Worm (Caenorhabditis elegans) whole organism, L1 larva: ENCODE results near the gene ZK688.4.

Source experiments
- C34B4.2 ChIP-seq: sonication (generic microtip); optimal IDR thresholded peaks from 2 replicates; lab custom pipeline; 2017; ENCODE audit warnings: mild to moderate bottlenecking, missing genetic modification characterization, missing compliant biosample characterization
- F16B12.6 ChIP-seq: fragments of 150-350 bp; optimal IDR thresholded peaks from 2 replicates; lab custom pipeline; 2014; ENCODE audit warnings: missing biosample characterization, missing genetic modification characterization
- alr-1 ChIP-seq: fragments of 200-800 bp; sonication (Bioruptor generic); optimal IDR thresholded peaks from 2 replicates; lab custom pipeline; 2018; ENCODE audit warnings: borderline replicate concordance, mild to moderate bottlenecking, missing genetic modification characterization, missing compliant biosample characterization
- ama-1 ChIP-seq: fragments of 150-350 bp; optimal IDR thresholded peaks from 2 replicates; lab custom pipeline; 2014
- blmp-1 ChIP-seq: fragments of 150-350 bp; optimal IDR thresholded peaks from 2 replicates; lab custom pipeline; 2014; ENCODE audit warnings: missing biosample characterization, missing genetic modification characterization
- ceh-63 ChIP-seq: fragments of 200-800 bp; sonication (Bioruptor generic); optimal IDR thresholded peaks from 2 replicates; lab custom pipeline; 2018; ENCODE audit warnings: mild to moderate bottlenecking, missing genetic modification characterization, missing compliant biosample characterization
- ceh-8 ChIP-seq: fragments of 200-800 bp; sonication (Bioruptor generic); optimal IDR thresholded peaks from 2 replicates; lab custom pipeline; 2018; ENCODE audit warnings: mild to moderate bottlenecking, missing genetic modification characterization, moderate library complexity, missing compliant biosample characterization
- ces-1 ChIP-seq: fragments of 150-350 bp; optimal IDR thresholded peaks from 2 replicates; lab custom pipeline; 2014; ENCODE audit warnings: missing biosample characterization, missing genetic modification reagents, missing genetic modification characterization
- efl-1 ChIP-seq, 4 experiments: fragments of 150-350 bp; optimal IDR thresholded peaks in 3 of 4; peaks in 1 of 4; 1 replicate in 1 of 4; 2 replicates in 3 of 4; lab custom pipeline; 2014; ENCODE audit warnings: missing biosample characterization in 2 of 4, missing genetic modification characterization in 2 of 4, missing genetic modification reagents in 2 of 4
- efl-3 ChIP-seq: fragments of 200-800 bp; sonication (Bioruptor generic); optimal IDR thresholded peaks from 2 replicates; lab custom pipeline; 2018; ENCODE audit warnings: mild to moderate bottlenecking, missing genetic modification characterization, missing compliant biosample characterization
- egl-13 ChIP-seq: sonication (generic microtip); optimal IDR thresholded peaks from 2 replicates; lab custom pipeline; 2016; ENCODE audit warnings: missing genotype, missing genetic modification reagents, missing genetic modification characterization, missing compliant biosample characterization
- elt-2 ChIP-seq: sonication (generic microtip); optimal IDR thresholded peaks from 2 replicates; lab custom pipeline; 2016; ENCODE audit warnings: missing genetic modification characterization, mild to moderate bottlenecking, inconsistent platforms, missing compliant biosample characterization, missing genetic modification reagents
- fkh-4 ChIP-seq: sonication (generic microtip); optimal IDR thresholded peaks from 2 replicates; lab custom pipeline; 2016; ENCODE audit warnings: missing compliant biosample characterization, missing genetic modification characterization, borderline replicate concordance
- grh-1 ChIP-seq: fragments of 200-800 bp; sonication (Bioruptor generic); IDR thresholded peaks from 2 replicates; pipeline ENCODE4 v1.3.6; 2022; ENCODE audit warnings: missing genetic modification reagents, missing genetic modification characterization, missing compliant biosample characterization
- hlh-4 ChIP-seq: sonication (generic microtip); optimal IDR thresholded peaks from 2 replicates; lab custom pipeline; 2016; ENCODE audit warnings: mild to moderate bottlenecking, missing genetic modification characterization, missing compliant biosample characterization
- hpl-2 ChIP-seq: fragments of 150-350 bp; optimal IDR thresholded peaks from 2 replicates; lab custom pipeline; 2014; ENCODE audit warnings: missing biosample characterization, missing genetic modification reagents, missing genetic modification characterization
- irx-1 ChIP-seq: sonication (generic microtip); optimal IDR thresholded peaks from 2 replicates; lab custom pipeline; 2016; ENCODE audit warnings: missing genetic modification characterization, missing compliant biosample characterization
- isw-1 ChIP-seq: fragments of 200-800 bp; sonication (Bioruptor generic); IDR thresholded peaks from 2 replicates; pipeline ENCODE4 v1.3.6; 2022; ENCODE audit warnings: missing genetic modification characterization, missing compliant biosample characterization
- jun-1 ChIP-seq: fragments of 150-350 bp; optimal IDR thresholded peaks from 2 replicates; lab custom pipeline; 2014; ENCODE audit warnings: missing biosample characterization, missing genetic modification reagents, missing genetic modification characterization
- lin-14 ChIP-seq: fragments of 200-800 bp; sonication (Bioruptor generic); optimal IDR thresholded peaks from 2 replicates; lab custom pipeline; 2018; ENCODE audit warnings: mild to moderate bottlenecking, missing genetic modification characterization, moderate library complexity, missing compliant biosample characterization
- lin-15B ChIP-seq: fragments of 150-350 bp; sonication (generic microtip); optimal IDR thresholded peaks from 3 replicates; lab custom pipeline; 2014; ENCODE audit warnings: missing biosample characterization, missing genetic modification characterization
- lin-35 ChIP-seq, 2 experiments: fragments of 150-350 bp; optimal IDR thresholded peaks; 2 replicates each; lab custom pipeline; 2014; ENCODE audit warnings: missing biosample characterization in 2 of 2, missing genetic modification characterization in 2 of 2, missing genetic modification reagents in 2 of 2
- lin-39 ChIP-seq: fragments of 150-350 bp; optimal IDR thresholded peaks from 2 replicates; lab custom pipeline; 2014; ENCODE audit warnings: missing biosample characterization, missing genetic modification reagents, missing genetic modification characterization
- lir-3 ChIP-seq: sonication (generic microtip); optimal IDR thresholded peaks from 2 replicates; lab custom pipeline; 2016; ENCODE audit warnings: mild to moderate bottlenecking, missing genetic modification characterization, moderate library complexity, missing compliant biosample characterization; ENCODE audit not compliant: poor library complexity
- lsy-2 ChIP-seq, 2 experiments: fragments of 150-350 bp; optimal IDR thresholded peaks; 2 replicates each; lab custom pipeline; 2014; ENCODE audit warnings: missing biosample characterization in 2 of 2, missing genetic modification characterization in 2 of 2
- mdl-1 ChIP-seq, 2 experiments: fragments of 150-350 bp; optimal IDR thresholded peaks; 2 replicates each; lab custom pipeline; 2014 to 2017; ENCODE audit warnings: missing biosample characterization in 2 of 2, missing genetic modification characterization in 2 of 2, inconsistent platforms in 1 of 2
- nhr-11 ChIP-seq: fragments of 150-350 bp; optimal IDR thresholded peaks from 2 replicates; lab custom pipeline; 2014; ENCODE audit warnings: missing biosample characterization, missing genetic modification characterization
- nhr-12 ChIP-seq: sonication (generic microtip); optimal IDR thresholded peaks from 2 replicates; lab custom pipeline; 2017; ENCODE audit warnings: missing biosample characterization, missing genetic modification characterization
- nhr-19 ChIP-seq: fragments of 200-800 bp; sonication (Bioruptor generic); conservative IDR thresholded peaks from 2 replicates; pipeline ENCODE4 v1.3.6; 2022; ENCODE audit warnings: missing genetic modification characterization, missing compliant biosample characterization
- nhr-237 ChIP-seq: fragments of 150-350 bp; optimal IDR thresholded peaks from 2 replicates; lab custom pipeline; 2014; ENCODE audit warnings: missing biosample characterization, missing genetic modification characterization
- nhr-71 ChIP-seq: sonication (generic microtip); optimal IDR thresholded peaks from 2 replicates; lab custom pipeline; 2016; ENCODE audit warnings: mild to moderate bottlenecking, missing genetic modification characterization, moderate library complexity, missing compliant biosample characterization
- nhr-76 ChIP-seq: sonication (generic microtip); optimal IDR thresholded peaks from 2 replicates; lab custom pipeline; 2017; ENCODE audit warnings: missing biosample characterization, missing genetic modification characterization
- nhr-90 ChIP-seq: sonication (generic microtip); optimal IDR thresholded peaks from 2 replicates; lab custom pipeline; 2016; ENCODE audit warnings: mild to moderate bottlenecking, missing genetic modification characterization, missing compliant biosample characterization; ENCODE audit not compliant: poor library complexity
- pag-3 ChIP-seq: sonication (generic microtip); optimal IDR thresholded peaks from 2 replicates; lab custom pipeline; 2017; ENCODE audit warnings: missing genetic modification characterization, mild to moderate bottlenecking, missing compliant biosample characterization, antibody characterized with exemption, borderline replicate concordance; ENCODE audit not compliant: insufficient read depth
- pax-3 ChIP-seq: fragments of 200-800 bp; sonication (Bioruptor generic); optimal IDR thresholded peaks from 2 replicates; lab custom pipeline; 2018; ENCODE audit warnings: mild to moderate bottlenecking, missing genetic modification characterization, moderate library complexity, missing compliant biosample characterization
- pqm-1 ChIP-seq: sonication (generic microtip); optimal IDR thresholded peaks from 3 replicates; lab custom pipeline; 2017; ENCODE audit warnings: missing biosample characterization, missing genetic modification characterization
- rnt-1 ChIP-seq: sonication (generic microtip); optimal IDR thresholded peaks from 2 replicates; lab custom pipeline; 2016; ENCODE audit warnings: mild to moderate bottlenecking, missing genetic modification characterization, moderate library complexity, missing compliant biosample characterization
- snpc-4 ChIP-seq: fragments of 150-350 bp; optimal IDR thresholded peaks from 2 replicates; lab custom pipeline; 2014; ENCODE audit warnings: missing biosample characterization, missing genetic modification characterization
- snu-23 ChIP-seq: sonication (generic microtip); optimal IDR thresholded peaks from 2 replicates; lab custom pipeline; 2016; ENCODE audit warnings: missing genetic modification characterization, missing compliant biosample characterization
- sox-4 ChIP-seq: sonication (generic microtip); optimal IDR thresholded peaks from 2 replicates; lab custom pipeline; 2016; ENCODE audit warnings: missing genetic modification characterization, missing compliant biosample characterization
- swsn-7 ChIP-seq: sonication (generic microtip); optimal IDR thresholded peaks from 2 replicates; lab custom pipeline; 2016; ENCODE audit warnings: missing genetic modification characterization, missing compliant biosample characterization
- unc-62 ChIP-seq: fragments of 150-350 bp; optimal IDR thresholded peaks from 2 replicates; lab custom pipeline; 2014; ENCODE audit warnings: missing biosample characterization, missing genetic modification reagents, missing genetic modification characterization
- unc-86 ChIP-seq: sonication (generic microtip); optimal IDR thresholded peaks from 2 replicates; lab custom pipeline; 2016; ENCODE audit warnings: missing genetic modification characterization, missing compliant biosample characterization
- unc-98 ChIP-seq: fragments of 200-800 bp; sonication (Bioruptor generic); IDR thresholded peaks from 2 replicates; pipeline ENCODE4 v1.3.6; 2022; ENCODE audit warnings: missing genetic modification characterization, missing compliant biosample characterization
- xbp-1 ChIP-seq: sonication (generic microtip); optimal IDR thresholded peaks from 2 replicates; lab custom pipeline; 2016; ENCODE audit warnings: missing genetic modification characterization, missing compliant biosample characterization
- ztf-11 ChIP-seq, 2 experiments: sonication (generic microtip); optimal IDR thresholded peaks; 2 replicates each; lab custom pipeline; 2016 to 2017; ENCODE audit warnings: missing genetic modification characterization in 2 of 2, missing biosample characterization in 1 of 2, missing compliant biosample characterization in 1 of 2

Gene ZK688.4

DNA sequence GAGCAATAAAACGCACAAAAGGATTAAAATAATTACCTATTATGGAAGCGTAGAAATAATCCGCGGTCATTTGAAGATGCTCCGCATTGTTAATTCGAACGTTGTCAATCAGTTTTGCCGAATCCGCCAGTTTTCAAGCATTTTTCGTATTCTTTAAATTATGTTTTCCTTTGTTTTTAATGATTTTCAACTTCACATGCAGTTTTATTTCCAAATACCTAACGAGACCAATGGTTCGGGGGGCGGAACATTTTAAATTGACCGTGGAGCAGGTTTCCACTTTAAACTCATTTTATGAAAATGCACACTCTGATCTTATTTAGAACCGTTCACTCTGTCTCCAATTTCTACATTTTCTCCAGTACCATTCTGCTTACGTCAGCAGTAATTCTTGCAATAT is at the start of gene ZK688.4:
ZK688.4 (plus strand) TSS at position 301 of the 400 bp plus-strand sequence.
- no peak for TF ChIP-seq egl-13
- TF ChIP-seq jun-1 (tag; lab: Kevin White, UChicago) = no peak
- TF ChIP-seq unc-86 (tag; lab: Kevin White, UChicago) = no peak

DNA sequence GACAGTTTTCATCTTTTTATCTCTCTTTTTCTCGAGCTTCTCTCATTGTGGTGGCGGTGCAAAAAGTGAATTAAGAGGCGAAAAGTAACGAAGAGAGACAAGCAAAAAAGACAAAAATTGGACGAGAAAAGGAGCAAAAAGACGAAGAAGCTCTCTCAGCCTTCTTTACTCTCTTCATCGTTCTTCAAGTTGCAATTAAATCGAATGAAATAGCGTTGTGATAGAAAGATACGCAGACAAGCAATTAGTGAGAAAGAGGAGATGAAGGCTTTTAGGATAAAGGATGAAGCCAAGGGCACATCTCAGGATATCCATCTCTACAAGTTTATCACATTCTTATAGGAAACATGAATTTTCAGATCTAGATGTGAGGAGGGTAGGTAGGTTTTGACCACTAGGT is 46.7 kb upstream of the ZK688.4 start:
- TF ChIP-seq lin-14 (GFP tag; lab: Kevin White, UChicago) (peak; percentile 74), nhr-71 (peak; percentile 23), rnt-1 (tag; lab: Kevin White, UChicago) (peak; percentile 41), nhr-11 (no peak), efl-1 (optimal IDR thresholded peaks at IDR 0.05; lab: Kevin White, UChicago) (peak in 1 of 2 experiments; percentile 24), efl-1 (GFP tag; optimal IDR thresholded peaks at IDR 0.05 in 1 of 2; lab: Kevin White, UChicago) (peak in 1 of 2 experiments; percentile 75), ceh-63 (GFP tag; lab: Kevin White, UChicago) (no peak), lsy-2 (tag; optimal IDR thresholded peaks at IDR 0.05; lab: Kevin White, UChicago) (peak; percentile 2 to 38), lin-35 (GFP tag; optimal IDR thresholded peaks at IDR 0.05; lab: Kevin White, UChicago) (no peak), elt-2 (tag; lab: Kevin White, UChicago) (no peak)
- TF ChIP-seq, all 84 proteins: peak for 5

DNA sequence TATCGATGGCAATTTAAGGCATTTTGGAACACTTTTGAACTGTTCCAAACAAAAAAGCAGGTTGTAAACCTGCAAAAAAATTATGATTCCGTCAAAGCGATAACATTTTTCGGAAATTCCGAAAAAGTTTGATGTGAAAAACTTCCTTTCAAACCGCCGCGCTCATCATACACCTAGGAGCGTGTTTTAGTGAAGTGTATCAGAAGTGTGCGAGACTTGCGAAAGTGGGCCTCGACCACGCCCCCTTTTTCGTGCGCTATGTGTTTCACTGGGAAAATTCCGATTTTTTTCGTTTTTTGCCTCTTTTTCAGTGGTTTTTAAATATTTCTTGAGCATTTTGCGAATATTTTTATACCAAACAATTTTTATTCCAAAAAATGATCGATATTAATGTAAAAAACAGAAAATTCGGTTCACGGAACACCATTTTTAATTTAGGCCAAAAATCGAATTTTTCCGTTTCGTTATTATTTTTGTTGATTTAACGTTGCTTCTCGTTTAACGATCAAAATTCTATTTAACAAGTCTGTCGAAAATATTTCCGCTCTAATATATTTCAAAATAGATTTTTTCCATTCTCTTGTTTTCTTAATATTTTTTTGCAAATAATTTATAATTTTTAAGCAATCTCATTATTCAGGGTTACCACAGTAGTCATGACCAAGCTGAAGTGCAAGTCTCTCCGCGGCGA is 40.2 kb upstream of the ZK688.4 start, which contains the start of gene rpl-35:
rpl-35 (plus strand) TSS at position 641 of the 691 bp plus-strand sequence.
- TF ChIP-seq hlh-4 (tag; lab: Kevin White, UChicago) = peak; percentile 77
- TF ChIP-seq lin-14 (GFP tag; lab: Kevin White, UChicago) = peak; percentile 100
- no peak for TF ChIP-seq alr-1 (tag; lab: Kevin White, UChicago)
- TF ChIP-seq ceh-8 = peak; percentile 100
- peak; percentile 95 for TF ChIP-seq unc-62 (GFP tag; lab: Kevin White, UChicago)
- peak; percentile 95 for TF ChIP-seq blmp-1 (tag; lab: Kevin White, UChicago)
- peak; percentile 100 for TF ChIP-seq swsn-7 (tag; lab: Kevin White, UChicago)
- peak; percentile 89 for TF ChIP-seq F16B12.6 (tag; lab: Kevin White, UChicago)
- TF ChIP-seq ces-1 (GFP tag; lab: Kevin White, UChicago) = peak; percentile 91
- peak; percentile 81 for TF ChIP-seq ama-1
- peak; percentile 99 for TF ChIP-seq pax-3
- TF ChIP-seq pqm-1 (tag; lab: Kevin White, UChicago) = peak; percentile 71
- peak; percentile 85 for TF ChIP-seq nhr-76 (tag; lab: Kevin White, UChicago)
- peak; percentile 3 to 98 for TF ChIP-seq mdl-1 (tag; optimal IDR thresholded peaks at IDR 0.05; lab: Kevin White, UChicago)
- peak; percentile 99 for TF ChIP-seq nhr-237
- TF ChIP-seq nhr-12 (tag; lab: Kevin White, UChicago) = peak; percentile 79
- TF ChIP-seq grh-1 (GFP tag; lab: Robert Waterston, UW) = peak; percentile 100
- TF ChIP-seq ztf-11 (tag; optimal IDR thresholded peaks at IDR 0.05; lab: Kevin White, UChicago) = peak in 1 of 2 experiments; percentile 99
- TF ChIP-seq elt-2 (tag; lab: Kevin White, UChicago) = peak; percentile 98
- peak; percentile 99 for TF ChIP-seq xbp-1 (tag; lab: Kevin White, UChicago)
- TF ChIP-seq nhr-90 = peak; percentile 100
- peak; percentile 99 for TF ChIP-seq irx-1 (tag; lab: Kevin White, UChicago)
- TF ChIP-seq lir-3 (tag; lab: Kevin White, UChicago) = peak; percentile 98
- TF ChIP-seq snpc-4 (tag; lab: Kevin White, UChicago) = peak; percentile 93
- peak; percentile 98 for TF ChIP-seq sox-4 (tag; lab: Kevin White, UChicago)
- TF ChIP-seq lin-39 (tag; lab: Kevin White, UChicago) = peak; percentile 98
- TF ChIP-seq efl-3 (GFP tag; lab: Kevin White, UChicago) = peak; percentile 98
- TF ChIP-seq isw-1 = peak; percentile 100
- TF ChIP-seq nhr-11 = peak; percentile 98
- TF ChIP-seq pag-3 = peak; percentile 53
- TF ChIP-seq nhr-19 = peak; percentile 100
- peak; percentile 99 for TF ChIP-seq lin-15B (tag; lab: Kevin White, UChicago)
- TF ChIP-seq hpl-2 (GFP tag; lab: Kevin White, UChicago) = peak; percentile 98
- peak; percentile 99 for TF ChIP-seq egl-13
- peak; percentile 100 for TF ChIP-seq snu-23 (GFP tag; lab: Kevin White, UChicago)
- TF ChIP-seq unc-98 (GFP tag; lab: Robert Waterston, UW) = peak; percentile 89; the same call in 1 of the 2 replicates
- TF ChIP-seq fkh-4 (tag; lab: Kevin White, UChicago) = peak; percentile 98
- peak; percentile 98 for TF ChIP-seq C34B4.2 (tag; lab: Kevin White, UChicago)
